Fruit fly (Drosophila melanogaster) Kc167 (cell line): ENCODE results near the gene kek5.

ENCODE experiments used
- h ChIP-seq: fragments of >200 bp; optimal IDR thresholded peaks from 3 replicates; lab custom pipeline; 2018; ENCODE audit warnings: missing external identifiers
- insv ChIP-seq: fragments of >200 bp; optimal IDR thresholded peaks from 3 replicates; lab custom pipeline; 2018; ENCODE audit warnings: missing external identifiers
- psq ChIP-seq: fragments of >200 bp; optimal IDR thresholded peaks from 2 replicates; lab custom pipeline; 2017; ENCODE audit warnings: missing external identifiers
- ttk ChIP-seq: sonication (Bioruptor generic); optimal IDR thresholded peaks from 2 replicates; lab custom pipeline; 2017; ENCODE audit warnings: missing external identifiers

DNA sequence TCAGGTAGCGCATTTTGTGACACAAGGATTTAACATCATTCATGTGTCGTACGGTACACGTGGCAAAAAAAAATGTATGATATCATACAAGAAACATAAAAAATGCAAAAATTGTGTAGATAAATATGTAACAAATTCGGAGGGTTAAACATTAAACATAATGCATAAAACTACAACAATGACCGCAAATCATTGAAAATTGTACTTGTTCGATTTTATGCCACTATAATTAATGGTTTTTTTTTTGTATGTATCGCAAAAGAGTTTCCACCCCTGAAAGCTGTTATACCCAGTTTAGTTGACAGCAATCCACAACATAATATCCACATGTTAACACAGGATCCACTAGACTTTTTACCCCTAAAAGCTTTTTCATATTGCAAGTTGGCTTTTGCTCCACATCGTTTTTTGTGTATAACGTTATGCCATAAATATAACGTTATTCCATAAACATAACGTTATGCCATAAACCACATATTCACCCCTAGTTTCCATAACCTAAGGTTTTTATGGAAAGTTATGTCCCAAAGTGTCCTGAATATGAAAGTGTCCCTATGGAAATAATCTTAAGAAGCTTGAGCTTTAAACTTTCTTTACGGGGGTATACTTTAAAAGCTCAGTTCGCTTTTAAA, 4.0 kb upstream of the kek5 start:
- TF ChIP-seq psq: no peak
- no peak for TF ChIP-seq h (lab: Kevin White, UChicago)
- TF ChIP-seq insv: no peak
- no peak for TF ChIP-seq ttk (lab: Kevin White, UChicago)
